Worm (Caenorhabditis elegans): ENCODE measurements around the gene C23G10.10.

- no peak for TF ChIP-seq nhr-237 (tag; optimal IDR thresholded peaks at IDR 0.05)
- no peak for TF ChIP-seq pha-4 (tag; optimal IDR thresholded peaks at IDR 0.05)
- no peak for TF ChIP-seq ceh-28 (tag; optimal IDR thresholded peaks at IDR 0.05)
- no peak for TF ChIP-seq lin-39 (tag; optimal IDR thresholded peaks at IDR 0.05)
- TF ChIP-seq skn-1 (tag; optimal IDR thresholded peaks at IDR 0.05): no peak
- no peak for TF ChIP-seq ceh-16 (tag; optimal IDR thresholded peaks at IDR 0.05)
- TF ChIP-seq nhr-11 (tag; optimal IDR thresholded peaks at IDR 0.05): no peak
- no peak for TF ChIP-seq jun-1 (tag; optimal IDR thresholded peaks at IDR 0.05)
- TF ChIP-seq egl-27 (tag; optimal IDR thresholded peaks at IDR 0.05): no peak
Observed at ce11 chrIII:6202440-6202839, 11.4 kb downstream of the C23G10.10 start.

All from whole organism, L3 larva.